Worm (Caenorhabditis elegans) whole organism, early embryonic: ENCODE data around the gene psa-3.
A peak's percentile ranks its signal among the peaks of the same experiment; 100 is the strongest.

Source experiments
- B0310.2 ChIP-seq: sonication (generic microtip); optimal IDR thresholded peaks from 2 replicates; lab custom pipeline; 2016; ENCODE audit warnings: mild to moderate bottlenecking, missing genetic modification characterization, missing compliant biosample characterization
- F13C5.2 ChIP-seq: sonication (generic microtip); optimal IDR thresholded peaks from 2 replicates; lab custom pipeline; 2017; ENCODE audit warnings: mild to moderate bottlenecking, missing genetic modification characterization, inconsistent platforms, missing compliant biosample characterization
- aly-1 ChIP-seq: sonication (generic microtip); optimal IDR thresholded peaks from 2 replicates; lab custom pipeline; 2016; ENCODE audit warnings: missing genetic modification characterization, missing compliant biosample characterization
- ama-1 ChIP-seq: fragments of 150-350 bp; optimal IDR thresholded peaks from 2 replicates; lab custom pipeline; 2014
- ceh-13 ChIP-seq: fragments of 200-800 bp; sonication (Bioruptor generic); optimal IDR thresholded peaks from 2 replicates; lab custom pipeline; 2018; ENCODE audit warnings: mild to moderate bottlenecking, missing genetic modification characterization, missing compliant biosample characterization
- ceh-36 ChIP-seq: sonication (generic microtip); optimal IDR thresholded peaks from 2 replicates; lab custom pipeline; 2016; ENCODE audit warnings: missing genetic modification characterization, inconsistent platforms, missing compliant biosample characterization
- ets-7 ChIP-seq: sonication (generic microtip); optimal IDR thresholded peaks from 2 replicates; lab custom pipeline; 2016; ENCODE audit warnings: missing genotype, missing genetic modification characterization, missing compliant biosample characterization
- flt-1 ChIP-seq: fragments of 200-800 bp; sonication (Bioruptor generic); IDR thresholded peaks from 2 replicates; pipeline ENCODE4 v1.3.6; 2022; ENCODE audit warnings: missing genetic modification characterization, missing compliant biosample characterization
- hmbx-1 ChIP-seq: sonication (generic microtip); optimal IDR thresholded peaks from 2 replicates; lab custom pipeline; 2016; ENCODE audit warnings: mild to moderate bottlenecking, missing genetic modification characterization, missing compliant biosample characterization
- hmg-4 ChIP-seq: fragments of 200-800 bp; sonication (Bioruptor generic); optimal IDR thresholded peaks from 2 replicates; lab custom pipeline; 2018; ENCODE audit warnings: mild to moderate bottlenecking, missing genetic modification characterization, missing compliant biosample characterization
- hnd-1 ChIP-seq: sonication (generic microtip); optimal IDR thresholded peaks from 2 replicates; lab custom pipeline; 2016; ENCODE audit warnings: missing genetic modification characterization, missing compliant biosample characterization
- pes-1 ChIP-seq: fragments of 200-800 bp; sonication (Bioruptor generic); IDR thresholded peaks from 2 replicates; pipeline ENCODE4 v1.3.6; 2022; ENCODE audit warnings: missing genetic modification reagents, missing genetic modification characterization, missing compliant biosample characterization
- scrt-1 ChIP-seq: fragments of 200-800 bp; sonication (Bioruptor generic); IDR thresholded peaks from 2 replicates; pipeline ENCODE4 v1.3.6; 2022; ENCODE audit warnings: missing genetic modification characterization, missing compliant biosample characterization
- sea-1 ChIP-seq: fragments of 200-800 bp; sonication (Bioruptor generic); conservative IDR thresholded peaks from 2 replicates; pipeline ENCODE4 v1.3.6; 2022; ENCODE audit warnings: missing genetic modification characterization, missing compliant biosample characterization
- tbx-11 ChIP-seq: fragments of 200-800 bp; sonication (Bioruptor generic); IDR thresholded peaks from 2 replicates; pipeline ENCODE4 v1.3.6; 2022; ENCODE audit warnings: missing genetic modification characterization, missing compliant biosample characterization
- tbx-37 ChIP-seq: fragments of 200-800 bp; sonication (Bioruptor generic); conservative IDR thresholded peaks from 2 replicates; pipeline ENCODE4 v1.3.6; 2022; ENCODE audit warnings: missing genetic modification reagents, missing genetic modification characterization, missing compliant biosample characterization
- tra-4 ChIP-seq: sonication (generic microtip); optimal IDR thresholded peaks from 2 replicates; lab custom pipeline; 2017; ENCODE audit warnings: missing genetic modification characterization, missing compliant biosample characterization

Gene psa-3

ce11 chrX:15407631-15408030 is at the start of gene psa-3:
TSS of gene psa-3 (plus strand) at chrX:15407931.
- no peak for TF ChIP-seq B0310.2 (tag; lab: Kevin White, UChicago)
- TF ChIP-seq tra-4 (tag; lab: Kevin White, UChicago): no peak
- TF ChIP-seq ets-7: no peak
- no peak for TF ChIP-seq scrt-1
- TF ChIP-seq F13C5.2 (tag; lab: Kevin White, UChicago): no peak
- TF ChIP-seq ceh-13: no peak
- no peak for TF ChIP-seq hnd-1
- TF ChIP-seq aly-1 (tag; lab: Kevin White, UChicago): no peak
- TF ChIP-seq hmbx-1 (tag; lab: Kevin White, UChicago): no peak
- no peak for TF ChIP-seq flt-1
- TF ChIP-seq tbx-37: no peak
- no peak for TF ChIP-seq hmg-4 (GFP tag; lab: Kevin White, UChicago)
- TF ChIP-seq ceh-36 (tag; lab: Kevin White, UChicago): no peak
- no peak for TF ChIP-seq tbx-11 (GFP tag; lab: Robert Waterston, UW)
- TF ChIP-seq ama-1 (lab: Kevin White, UChicago): no peak
- TF ChIP-seq sea-1: no peak
- no peak for TF ChIP-seq pes-1 (GFP tag; lab: Robert Waterston, UW)

ce11 chrX:15362152-15362922 is 45.4 kb upstream of the psa-3 start:
- TF ChIP-seq F13C5.2 (tag; lab: Kevin White, UChicago) (no peak), aly-1 (tag; lab: Kevin White, UChicago) (no peak), ceh-13 (no peak), ceh-36 (tag; lab: Kevin White, UChicago) (no peak), flt-1 (no peak), tbx-11 (GFP tag; lab: Robert Waterston, UW) (no peak), scrt-1 (no peak), pes-1 (GFP tag; lab: Robert Waterston, UW) (no peak), hmbx-1 (tag; lab: Kevin White, UChicago) (no peak), ets-7 (no peak), sea-1 (no peak)

- TF ChIP-seq F13C5.2 (tag; lab: Kevin White, UChicago) (peak; percentile 13), B0310.2 (tag; lab: Kevin White, UChicago) (no peak), hmg-4 (GFP tag; lab: Kevin White, UChicago) (peak; percentile 67)
Measured at ce11 chrX:15365235-15365634, 42.5 kb upstream of the psa-3 start.

ce11 chrX:15365767-15366177 is 42.0 kb upstream of the psa-3 start, which contains the start of gene C33A11.2:
TSS of gene C33A11.2 (plus strand) at chrX:15365992.
- TF ChIP-seq hnd-1: no peak
- no peak for TF ChIP-seq tbx-11 (GFP tag; lab: Robert Waterston, UW)
- TF ChIP-seq ceh-36 (tag; lab: Kevin White, UChicago): no peak
- TF ChIP-seq pes-1 (GFP tag; lab: Robert Waterston, UW): no peak
- TF ChIP-seq tbx-37: no peak

- TF ChIP-seq ama-1 (lab: Kevin White, UChicago): no peak
- TF ChIP-seq scrt-1: no peak
- no peak for TF ChIP-seq hmbx-1 (tag; lab: Kevin White, UChicago)
- TF ChIP-seq tra-4 (tag; lab: Kevin White, UChicago): no peak
- no peak for TF ChIP-seq pes-1 (GFP tag; lab: Robert Waterston, UW)
- TF ChIP-seq aly-1 (tag; lab: Kevin White, UChicago): no peak
- TF ChIP-seq ets-7: no peak
- TF ChIP-seq tbx-11 (GFP tag; lab: Robert Waterston, UW): no peak
- TF ChIP-seq ceh-36 (tag; lab: Kevin White, UChicago): no peak
- TF ChIP-seq ceh-13: no peak
- TF ChIP-seq hmg-4 (GFP tag; lab: Kevin White, UChicago): no peak
- TF ChIP-seq B0310.2 (tag; lab: Kevin White, UChicago): no peak
Measured at ce11 chrX:15372772-15373171, 35.0 kb upstream of the psa-3 start.

ce11 chrX:15373415-15374048 is 34.2 kb upstream of the psa-3 start:
- TF ChIP-seq hmbx-1 (tag; lab: Kevin White, UChicago) (no peak), hmg-4 (GFP tag; lab: Kevin White, UChicago) (peak; percentile 17), hnd-1 (no peak)

ce11 chrX:15374668-15375208 is 33.0 kb upstream of the psa-3 start:
- no peak for TF ChIP-seq hmg-4 (GFP tag; lab: Kevin White, UChicago)
- TF ChIP-seq pes-1 (GFP tag; lab: Robert Waterston, UW): no peak

ce11 chrX:15375299-15375698 is 32.4 kb upstream of the psa-3 start:
- TF ChIP-seq tbx-11 (GFP tag; lab: Robert Waterston, UW): no peak
- TF ChIP-seq ets-7: no peak
- TF ChIP-seq scrt-1: no peak
- no peak for TF ChIP-seq tbx-37
- TF ChIP-seq hnd-1: no peak
- TF ChIP-seq ceh-13: no peak
- no peak for TF ChIP-seq F13C5.2 (tag; lab: Kevin White, UChicago)
- TF ChIP-seq flt-1: no peak
